Fruit fly (Drosophila melanogaster) Kc167 (cell line): ENCODE results near the gene pie.

Experiments
- Sin3A ChIP-seq: fragments of >200 bp; optimal IDR thresholded peaks from 2 replicates; lab custom pipeline; 2018; ENCODE audit warnings: missing external identifiers
- insv ChIP-seq: fragments of >200 bp; optimal IDR thresholded peaks from 3 replicates; lab custom pipeline; 2018; ENCODE audit warnings: missing external identifiers
- psq ChIP-seq: fragments of >200 bp; optimal IDR thresholded peaks from 2 replicates; lab custom pipeline; 2017; ENCODE audit warnings: missing external identifiers

dm6 chr2L:10393467-10393866, 29.1 kb downstream of the pie start:
- no peak for TF ChIP-seq psq (lab: Kevin White, UChicago)
- no peak for TF ChIP-seq Sin3A (lab: Kevin White, UChicago)
- TF ChIP-seq insv (lab: Kevin White, UChicago): no peak
